Worm (Caenorhabditis elegans): ENCODE results near the gene acc-3.

DNA sequence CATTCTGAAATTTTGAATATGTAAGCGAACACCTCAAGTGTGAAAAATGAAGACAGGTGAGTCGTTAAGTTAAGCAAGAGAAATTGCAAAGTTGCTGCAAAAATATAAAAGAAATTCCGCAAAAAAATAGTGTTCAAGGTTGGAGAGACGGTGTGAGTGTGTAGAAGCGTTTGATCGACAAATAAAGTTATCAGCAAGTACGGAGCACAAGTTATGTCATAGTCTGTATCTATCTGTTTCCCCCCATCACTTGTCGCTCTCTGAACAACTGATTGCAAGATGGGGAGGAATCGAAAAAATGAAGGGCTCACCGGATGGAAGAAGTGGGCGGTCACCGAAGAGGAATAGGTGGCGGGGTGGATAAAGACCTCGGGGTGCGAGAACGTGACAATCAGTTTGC, 21.8 kb upstream of the acc-3 start, which contains the start of gene lon-2:
- TF ChIP-seq ceh-82 (tag; optimal IDR thresholded peaks at IDR 0.05) (no peak), nhr-77 (tag; optimal IDR thresholded peaks at IDR 0.05) (no peak), ztf-4 (tag; optimal IDR thresholded peaks at IDR 0.05) (no peak), zag-1 (tag; optimal IDR thresholded peaks at IDR 0.05) (no peak)

Measured in whole organism, L2 larva.